Fruit fly (Drosophila melanogaster): ENCODE data around the gene Sema5c.

DNA sequence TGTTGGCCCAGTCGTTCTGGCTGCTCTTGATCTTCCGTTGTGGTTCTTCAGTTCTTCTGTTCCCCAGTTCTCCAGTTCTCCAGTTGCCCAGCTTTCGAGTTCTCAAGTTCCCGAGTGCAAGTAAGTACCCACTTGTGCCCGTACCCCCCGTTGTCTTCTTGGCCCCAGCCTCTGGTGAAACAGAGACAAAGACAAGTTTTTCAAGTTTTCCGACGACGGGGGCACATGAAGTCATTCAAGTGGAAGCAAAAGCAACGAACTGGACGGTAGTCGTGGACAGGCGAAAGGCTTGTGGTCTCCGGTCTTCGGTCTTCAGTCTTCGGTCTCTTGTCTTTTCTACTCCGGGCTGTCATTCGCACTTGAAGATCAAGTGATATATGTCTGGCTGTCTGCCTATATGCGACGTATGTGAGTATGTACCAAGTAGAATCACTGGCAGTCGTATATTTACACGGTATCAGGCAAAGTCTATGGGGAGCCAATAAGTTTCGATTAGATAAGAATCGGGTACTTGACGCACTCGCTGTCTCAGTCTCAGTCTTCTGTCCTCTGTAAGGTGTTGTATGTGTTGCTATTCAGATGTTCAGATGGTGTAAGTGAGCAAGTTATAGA is 41.2 kb downstream of the Sema5c start:
- TF ChIP-seq Pif1A (GFP tag; optimal IDR thresholded peaks at IDR 0.05) (peak; percentile 28), CG8159 (tag; optimal IDR thresholded peaks at IDR 0.05) (peak; percentile 15), CG9948 (tag; optimal IDR thresholded peaks at IDR 0.05) (no peak)
